Fruit fly (Drosophila melanogaster) whole organism, pupa: ENCODE data around the gene CG31231.

Experiments
- CG17806 ChIP-seq: fragments of 200-800 bp; sonication (Bioruptor generic); optimal IDR thresholded peaks from 2 replicates; lab custom pipeline; 2018; ENCODE audit warnings: missing biosample characterization, mild to moderate bottlenecking, missing genetic modification characterization, moderate library complexity
- CG9948 ChIP-seq: fragments of 200-800 bp; sonication (Bioruptor generic); optimal IDR thresholded peaks from 2 replicates; lab custom pipeline; 2018; ENCODE audit warnings: missing biosample characterization, mild to moderate bottlenecking, missing genetic modification characterization, moderate library complexity
- rn ChIP-seq: fragments of 200-800 bp; sonication (Bioruptor generic); IDR thresholded peaks from 2 replicates; pipeline ENCODE4 v1.3.6; 2022; ENCODE audit warnings: missing biosample characterization, missing genetic modification characterization

CG31231 gene

dm6 chr3R:18707492-18707891 is 42.3 kb downstream of the CG31231 start:
- TF ChIP-seq CG9948 (tag; lab: Kevin White, UChicago) (no peak), CG17806 (tag; lab: Kevin White, UChicago) (no peak), rn (no peak)
- TF ChIP-seq, all 21 proteins: peak for 0
